Worm (Caenorhabditis elegans) whole organism, L4/young adult: ENCODE results near the gene C18H7.4.

Experiments used
- W03F9.2 ChIP-seq: fragments of 150-350 bp; optimal IDR thresholded peaks from 2 replicates; lab custom pipeline; 2014; ENCODE audit warnings: missing biosample characterization, missing genetic modification characterization
- him-1 ChIP-seq: sonication (generic microtip); optimal IDR thresholded peaks from 2 replicates; lab custom pipeline; 2016; ENCODE audit warnings: missing genotype, missing genetic modification reagents, missing genetic modification characterization, missing compliant biosample characterization

DNA sequence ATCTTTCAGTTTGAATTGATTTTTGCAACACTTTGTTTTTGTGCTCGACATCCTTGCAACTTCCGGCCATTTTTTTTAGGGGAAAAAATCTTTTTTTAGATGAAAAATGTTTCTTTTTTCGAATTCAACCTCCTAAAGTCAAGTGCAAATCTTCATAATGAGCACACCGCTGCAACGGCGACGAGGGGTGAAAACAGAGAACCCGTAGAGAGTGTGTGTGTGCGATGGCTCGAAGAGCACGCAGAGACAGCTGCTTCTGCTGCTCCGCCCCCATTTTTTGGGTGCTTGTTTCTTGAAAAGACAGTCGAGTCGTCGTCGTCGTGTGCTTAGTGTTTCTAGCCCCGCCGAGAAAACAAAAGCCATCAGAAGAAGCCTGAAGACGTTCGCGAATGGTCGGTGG, 12.9 kb downstream of the C18H7.4 start, which contains the start of gene inx-18:
- TF ChIP-seq him-1 (no peak), W03F9.2 (no peak)
